Worm (Caenorhabditis elegans) whole organism, L1 larva: ENCODE results near the gene B0334.5.

Experiments
- F16B12.6 ChIP-seq: fragments of 150-350 bp; optimal IDR thresholded peaks from 2 replicates; lab custom pipeline; 2014; ENCODE audit warnings: missing biosample characterization, missing genetic modification characterization
- aha-1 ChIP-seq: fragments of 150-350 bp; optimal IDR thresholded peaks from 2 replicates; lab custom pipeline; 2014; ENCODE audit warnings: missing biosample characterization, missing genetic modification characterization
- aly-2 ChIP-seq: fragments of 150-350 bp; optimal IDR thresholded peaks from 2 replicates; lab custom pipeline; 2014; ENCODE audit warnings: missing biosample characterization, missing genetic modification characterization
- ceh-63 ChIP-seq: fragments of 200-800 bp; sonication (Bioruptor generic); optimal IDR thresholded peaks from 2 replicates; lab custom pipeline; 2018; ENCODE audit warnings: mild to moderate bottlenecking, missing genetic modification characterization, missing compliant biosample characterization
- ceh-82 ChIP-seq, 3 experiments: fragments of 150-350 bp in 1 of 3; sonication (generic microtip) in 2 of 3; optimal IDR thresholded peaks; 2 replicates each; lab custom pipeline; 2014 to 2017; ENCODE audit warnings: missing biosample characterization in 3 of 3, missing genetic modification characterization in 3 of 3
- ceh-88 ChIP-seq: fragments of 200-800 bp; sonication (Bioruptor generic); IDR thresholded peaks from 2 replicates; pipeline ENCODE4 v1.3.6; 2022; ENCODE audit warnings: missing genetic modification characterization, missing compliant biosample characterization
- ces-1 ChIP-seq: fragments of 150-350 bp; optimal IDR thresholded peaks from 2 replicates; lab custom pipeline; 2014; ENCODE audit warnings: missing biosample characterization, missing genetic modification reagents, missing genetic modification characterization
- dpl-1 ChIP-seq, 3 experiments: fragments of 150-350 bp in 2 of 3; sonication (generic microtip) in 1 of 3; optimal IDR thresholded peaks; 2 replicates each; lab custom pipeline; 2014 to 2017; ENCODE audit warnings: missing biosample characterization in 3 of 3, missing genetic modification characterization in 3 of 3, missing genetic modification reagents in 3 of 3
- dsc-1 ChIP-seq: sonication (generic microtip); optimal IDR thresholded peaks from 2 replicates; lab custom pipeline; 2016; ENCODE audit warnings: mild to moderate bottlenecking, missing genetic modification characterization, missing compliant biosample characterization
- egl-27 ChIP-seq, 2 experiments: fragments of 150-350 bp in 1 of 2; sonication (generic microtip); optimal IDR thresholded peaks; 3 replicates each; lab custom pipeline; 2017 to 2018; ENCODE audit warnings: missing biosample characterization in 2 of 2, missing genetic modification characterization in 2 of 2, missing genetic modification reagents in 2 of 2
- elt-2 ChIP-seq: sonication (generic microtip); optimal IDR thresholded peaks from 2 replicates; lab custom pipeline; 2016; ENCODE audit warnings: missing genetic modification characterization, mild to moderate bottlenecking, inconsistent platforms, missing compliant biosample characterization, missing genetic modification reagents
- elt-3 ChIP-seq, 6 experiments: fragments of 150-350 bp in 1 of 6; sonication (generic microtip); optimal IDR thresholded peaks; 2 replicates each; lab custom pipeline; 2017 to 2018; ENCODE audit warnings: missing biosample characterization in 6 of 6, missing genetic modification characterization in 6 of 6, inconsistent platforms in 1 of 6
- ets-5 ChIP-seq: fragments of 200-800 bp; sonication (Bioruptor generic); IDR thresholded peaks from 2 replicates; pipeline ENCODE4 v1.3.6; 2022; ENCODE audit warnings: missing genetic modification characterization, missing compliant biosample characterization
- fkh-10 ChIP-seq: sonication (generic microtip); optimal IDR thresholded peaks from 2 replicates; lab custom pipeline; 2017; ENCODE audit warnings: missing biosample characterization, missing genetic modification reagents, missing genetic modification characterization
- fkh-4 ChIP-seq: sonication (generic microtip); optimal IDR thresholded peaks from 2 replicates; lab custom pipeline; 2016; ENCODE audit warnings: missing compliant biosample characterization, missing genetic modification characterization, borderline replicate concordance
- fkh-8 ChIP-seq: sonication (generic microtip); optimal IDR thresholded peaks from 2 replicates; lab custom pipeline; 2016; ENCODE audit warnings: mild to moderate bottlenecking, missing genetic modification characterization, missing compliant biosample characterization
- fos-1 ChIP-seq: fragments of 150-350 bp; optimal IDR thresholded peaks from 2 replicates; lab custom pipeline; 2014; ENCODE audit warnings: missing biosample characterization, missing genetic modification characterization
- grh-1 ChIP-seq: fragments of 200-800 bp; sonication (Bioruptor generic); IDR thresholded peaks from 2 replicates; pipeline ENCODE4 v1.3.6; 2022; ENCODE audit warnings: missing genetic modification reagents, missing genetic modification characterization, missing compliant biosample characterization
- hlh-17 ChIP-seq: fragments of 200-800 bp; sonication (Bioruptor generic); optimal IDR thresholded peaks from 2 replicates; lab custom pipeline; 2018; ENCODE audit warnings: missing genetic modification characterization, mild to moderate bottlenecking, missing compliant biosample characterization, moderate library complexity, borderline replicate concordance
- irx-1 ChIP-seq: sonication (generic microtip); optimal IDR thresholded peaks from 2 replicates; lab custom pipeline; 2016; ENCODE audit warnings: missing genetic modification characterization, missing compliant biosample characterization
- isw-1 ChIP-seq: fragments of 200-800 bp; sonication (Bioruptor generic); IDR thresholded peaks from 2 replicates; pipeline ENCODE4 v1.3.6; 2022; ENCODE audit warnings: missing genetic modification characterization, missing compliant biosample characterization
- lin-13 ChIP-seq: fragments of 150-350 bp; optimal IDR thresholded peaks from 2 replicates; lab custom pipeline; 2014; ENCODE audit warnings: missing biosample characterization, missing genetic modification reagents, missing genetic modification characterization
- lin-14 ChIP-seq: fragments of 200-800 bp; sonication (Bioruptor generic); optimal IDR thresholded peaks from 2 replicates; lab custom pipeline; 2018; ENCODE audit warnings: mild to moderate bottlenecking, missing genetic modification characterization, moderate library complexity, missing compliant biosample characterization
- lin-35 ChIP-seq, 2 experiments: fragments of 150-350 bp; optimal IDR thresholded peaks; 2 replicates each; lab custom pipeline; 2014; ENCODE audit warnings: missing biosample characterization in 2 of 2, missing genetic modification characterization in 2 of 2, missing genetic modification reagents in 2 of 2
- lir-3 ChIP-seq: sonication (generic microtip); optimal IDR thresholded peaks from 2 replicates; lab custom pipeline; 2016; ENCODE audit warnings: mild to moderate bottlenecking, missing genetic modification characterization, moderate library complexity, missing compliant biosample characterization; ENCODE audit not compliant: poor library complexity
- lsy-2 ChIP-seq, 2 experiments: fragments of 150-350 bp; optimal IDR thresholded peaks; 2 replicates each; lab custom pipeline; 2014; ENCODE audit warnings: missing biosample characterization in 2 of 2, missing genetic modification characterization in 2 of 2
- mab-9 ChIP-seq: fragments of 200-800 bp; sonication (Bioruptor generic); IDR thresholded peaks from 2 replicates; pipeline ENCODE4 v1.3.6; 2022; ENCODE audit warnings: missing genetic modification reagents, missing genetic modification characterization, missing compliant biosample characterization
- mep-1 ChIP-seq: fragments of 150-350 bp; optimal IDR thresholded peaks from 2 replicates; lab custom pipeline; 2014; ENCODE audit warnings: missing biosample characterization, missing genetic modification characterization
- nhr-11 ChIP-seq: fragments of 150-350 bp; optimal IDR thresholded peaks from 2 replicates; lab custom pipeline; 2014; ENCODE audit warnings: missing biosample characterization, missing genetic modification characterization
- nhr-19 ChIP-seq: fragments of 200-800 bp; sonication (Bioruptor generic); conservative IDR thresholded peaks from 2 replicates; pipeline ENCODE4 v1.3.6; 2022; ENCODE audit warnings: missing genetic modification characterization, missing compliant biosample characterization
- nhr-20 ChIP-seq: sonication (generic microtip); optimal IDR thresholded peaks from 2 replicates; lab custom pipeline; 2016; ENCODE audit warnings: mild to moderate bottlenecking, missing genetic modification characterization, missing compliant biosample characterization
- nhr-237 ChIP-seq: fragments of 150-350 bp; optimal IDR thresholded peaks from 2 replicates; lab custom pipeline; 2014; ENCODE audit warnings: missing biosample characterization, missing genetic modification characterization
- nhr-76 ChIP-seq: sonication (generic microtip); optimal IDR thresholded peaks from 2 replicates; lab custom pipeline; 2017; ENCODE audit warnings: missing biosample characterization, missing genetic modification characterization
- nhr-84 ChIP-seq: sonication (generic microtip); optimal IDR thresholded peaks from 2 replicates; lab custom pipeline; 2017; ENCODE audit warnings: missing biosample characterization, missing genetic modification characterization
- nhr-90 ChIP-seq: sonication (generic microtip); optimal IDR thresholded peaks from 2 replicates; lab custom pipeline; 2016; ENCODE audit warnings: mild to moderate bottlenecking, missing genetic modification characterization, missing compliant biosample characterization; ENCODE audit not compliant: poor library complexity
- pax-3 ChIP-seq: fragments of 200-800 bp; sonication (Bioruptor generic); optimal IDR thresholded peaks from 2 replicates; lab custom pipeline; 2018; ENCODE audit warnings: mild to moderate bottlenecking, missing genetic modification characterization, moderate library complexity, missing compliant biosample characterization
- pqm-1 ChIP-seq: sonication (generic microtip); optimal IDR thresholded peaks from 3 replicates; lab custom pipeline; 2017; ENCODE audit warnings: missing biosample characterization, missing genetic modification characterization
- rnt-1 ChIP-seq: sonication (generic microtip); optimal IDR thresholded peaks from 2 replicates; lab custom pipeline; 2016; ENCODE audit warnings: mild to moderate bottlenecking, missing genetic modification characterization, moderate library complexity, missing compliant biosample characterization
- snu-23 ChIP-seq: sonication (generic microtip); optimal IDR thresholded peaks from 2 replicates; lab custom pipeline; 2016; ENCODE audit warnings: missing genetic modification characterization, missing compliant biosample characterization
- sup-37 ChIP-seq: fragments of 200-800 bp; sonication (Bioruptor generic); optimal IDR thresholded peaks from 2 replicates; lab custom pipeline; 2018; ENCODE audit warnings: mild to moderate bottlenecking, missing genetic modification characterization, missing compliant biosample characterization
- unc-130 ChIP-seq: fragments of 150-350 bp; optimal IDR thresholded peaks from 2 replicates; lab custom pipeline; 2017; ENCODE audit warnings: missing biosample characterization, missing genetic modification characterization, inconsistent platforms
- unc-30 ChIP-seq: sonication (generic microtip); optimal IDR thresholded peaks from 2 replicates; lab custom pipeline; 2017; ENCODE audit warnings: missing biosample characterization, missing genetic modification characterization
- unc-86 ChIP-seq: sonication (generic microtip); optimal IDR thresholded peaks from 2 replicates; lab custom pipeline; 2016; ENCODE audit warnings: missing genetic modification characterization, missing compliant biosample characterization
- zip-4 ChIP-seq: fragments of 200-800 bp; sonication (Bioruptor generic); optimal IDR thresholded peaks from 2 replicates; lab custom pipeline; 2018; ENCODE audit warnings: mild to moderate bottlenecking, missing genetic modification characterization, moderate library complexity, missing compliant biosample characterization

The B0334.5 gene

ce11 chrII:11473525-11474181, 23.8 kb upstream of the B0334.5 start, which contains the start of the genes metl-1 and W02B12.11 (continued):
- peak; percentile 20 for TF ChIP-seq fos-1 (tag; lab: Kevin White, UChicago)
- no peak for TF ChIP-seq nhr-237 (tag; lab: Kevin White, UChicago)
- no peak for TF ChIP-seq nhr-76 (tag; lab: Kevin White, UChicago)

- TF ChIP-seq dsc-1 (tag; lab: Kevin White, UChicago) (no peak), egl-27 (tag; optimal IDR thresholded peaks at IDR 0.05; lab: Kevin White, UChicago) (no peak), unc-30 (tag; lab: Kevin White, UChicago) (no peak), nhr-84 (tag; lab: Kevin White, UChicago) (no peak), unc-86 (tag; lab: Kevin White, UChicago) (no peak), elt-3 (tag; optimal IDR thresholded peaks at IDR 0.05; lab: Kevin White, UChicago) (no peak), unc-130 (tag; lab: Kevin White, UChicago) (no peak), irx-1 (tag; lab: Kevin White, UChicago) (no peak), ceh-63 (GFP tag; lab: Kevin White, UChicago) (no peak), F16B12.6 (tag; lab: Kevin White, UChicago) (no peak), lin-35 (GFP tag; optimal IDR thresholded peaks at IDR 0.05; lab: Kevin White, UChicago) (no peak), nhr-90 (tag; lab: Kevin White, UChicago) (no peak)
Observed at ce11 chrII:11476410-11476809, 21.1 kb upstream of the B0334.5 start, which contains the start of gene W02B12.16. Gene W02B12.16 (minus strand): TSS chrII:11476510.

- TF ChIP-seq dpl-1 (GFP tag; optimal IDR thresholded peaks at IDR 0.05; lab: Kevin White, UChicago) = no peak
- no peak for TF ChIP-seq nhr-237 (tag; lab: Kevin White, UChicago)
- TF ChIP-seq hlh-17 (GFP tag; lab: Kevin White, UChicago) = no peak
- TF ChIP-seq zip-4 (GFP tag; lab: Kevin White, UChicago) = no peak
- TF ChIP-seq snu-23 = no peak
- TF ChIP-seq mep-1 (tag; lab: Kevin White, UChicago) = no peak
- TF ChIP-seq nhr-11 = no peak
- no peak for TF ChIP-seq rnt-1
- TF ChIP-seq lin-14 (GFP tag; lab: Kevin White, UChicago) = no peak
- no peak for TF ChIP-seq ces-1 (GFP tag; lab: Kevin White, UChicago)
- TF ChIP-seq ceh-88 = no peak
- no peak for TF ChIP-seq fkh-10 (GFP tag; lab: Kevin White, UChicago)
- TF ChIP-seq lir-3 (tag; lab: Kevin White, UChicago) = no peak
- no peak for TF ChIP-seq aha-1 (tag; lab: Kevin White, UChicago)
Observed at ce11 chrII:11479076-11479475, 18.4 kb upstream of the B0334.5 start, which contains the start of gene W02B12.12. Gene W02B12.12 (minus strand): TSS chrII:11479176.

- peak; percentile 38 to 87 (median 46) for TF ChIP-seq ceh-82 (tag; optimal IDR thresholded peaks at IDR 0.05; lab: Kevin White, UChicago)
- TF ChIP-seq dsc-1 (tag; lab: Kevin White, UChicago) = peak; percentile 62
- TF ChIP-seq hlh-17 (GFP tag; lab: Kevin White, UChicago) = no peak
- TF ChIP-seq mab-9 (GFP tag; lab: Robert Waterston, UW) = no peak
- peak; percentile 40 for TF ChIP-seq fkh-10 (GFP tag; lab: Kevin White, UChicago)
- peak; percentile 15 for TF ChIP-seq zip-4 (GFP tag; lab: Kevin White, UChicago)
- peak; percentile 70 for TF ChIP-seq fkh-8
- peak in 1 of 2 experiments; percentile 25 for TF ChIP-seq egl-27 (tag; optimal IDR thresholded peaks at IDR 0.05; lab: Kevin White, UChicago)
- no peak for TF ChIP-seq sup-37 (GFP tag; lab: Kevin White, UChicago)
- TF ChIP-seq fkh-4 (tag; lab: Kevin White, UChicago) = no peak
- no peak for TF ChIP-seq ets-5 (GFP tag; lab: Robert Waterston, UW)
- TF ChIP-seq elt-2 = peak; percentile 50
- no peak for TF ChIP-seq isw-1 (GFP tag; lab: Robert Waterston, UW)
- TF ChIP-seq grh-1 (GFP tag; lab: Robert Waterston, UW) = peak; percentile 44; the same call in 1 of the 2 replicates
- TF ChIP-seq unc-30 (tag; lab: Kevin White, UChicago) = no peak
- peak; percentile 69 for TF ChIP-seq aly-2
- no peak for TF ChIP-seq pax-3 (tag; lab: Kevin White, UChicago)
- TF ChIP-seq rnt-1 = peak; percentile 79
- TF ChIP-seq pqm-1 = no peak
- no peak for TF ChIP-seq nhr-237 (tag; lab: Kevin White, UChicago)
- no peak for TF ChIP-seq lin-13 (GFP tag; lab: Kevin White, UChicago)
- peak; percentile 72 to 91 for TF ChIP-seq lsy-2 (tag; optimal IDR thresholded peaks at IDR 0.05; lab: Kevin White, UChicago)
- peak; percentile 68 for TF ChIP-seq nhr-20 (tag; lab: Kevin White, UChicago)
- TF ChIP-seq nhr-19 (GFP tag; lab: Robert Waterston, UW) = peak; percentile 76
Observed at ce11 chrII:11484600-11484999, 12.9 kb upstream of the B0334.5 start.
